Worm (Caenorhabditis elegans) whole organism, L2 larva: ENCODE measurements around the gene irld-64.

ENCODE experiments used
- C34F6.9 ChIP-seq: fragments of 150-350 bp; optimal IDR thresholded peaks from 2 replicates; lab custom pipeline; 2014; ENCODE audit warnings: missing biosample characterization, missing genetic modification characterization
- R02D3.7 ChIP-seq: fragments of 150-350 bp; optimal IDR thresholded peaks from 2 replicates; lab custom pipeline; 2014; ENCODE audit warnings: missing biosample characterization, missing genetic modification characterization
- Y55F3AM.14 ChIP-seq: fragments of 200-800 bp; sonication (Bioruptor generic); optimal IDR thresholded peaks from 2 replicates; lab custom pipeline; 2018; ENCODE audit warnings: mild to moderate bottlenecking, missing genetic modification characterization, missing compliant biosample characterization
- ZK546.5 ChIP-seq: sonication (generic microtip); optimal IDR thresholded peaks from 2 replicates; lab custom pipeline; 2017; ENCODE audit warnings: missing biosample characterization, missing genetic modification characterization
- alr-1 ChIP-seq: fragments of 150-350 bp; optimal IDR thresholded peaks from 2 replicates; lab custom pipeline; 2014; ENCODE audit warnings: missing biosample characterization, missing genetic modification characterization
- aly-2 ChIP-seq: fragments of 150-350 bp; optimal IDR thresholded peaks from 2 replicates; lab custom pipeline; 2014; ENCODE audit warnings: missing biosample characterization, missing genetic modification characterization
- blmp-1 ChIP-seq: sonication (generic microtip); optimal IDR thresholded peaks from 2 replicates; lab custom pipeline; 2017; ENCODE audit warnings: missing genetic modification characterization, mild to moderate bottlenecking, missing compliant biosample characterization, antibody characterized with exemption, moderate library complexity; ENCODE audit not compliant: insufficient read depth
- ceh-16 ChIP-seq: fragments of 150-350 bp; optimal IDR thresholded peaks from 2 replicates; lab custom pipeline; 2014; ENCODE audit warnings: missing biosample characterization, missing genetic modification characterization
- ceh-82 ChIP-seq: fragments of 150-350 bp; optimal IDR thresholded peaks from 2 replicates; lab custom pipeline; 2014; ENCODE audit warnings: missing biosample characterization, missing genetic modification characterization
- crh-2 ChIP-seq: sonication (generic microtip); optimal IDR thresholded peaks from 2 replicates; lab custom pipeline; 2017; ENCODE audit warnings: missing biosample characterization, missing genetic modification characterization
- dmd-4 ChIP-seq: sonication (generic microtip); optimal IDR thresholded peaks from 2 replicates; lab custom pipeline; 2017; ENCODE audit warnings: missing biosample characterization, missing genetic modification characterization
- egl-27 ChIP-seq: sonication (generic microtip); optimal IDR thresholded peaks from 3 replicates; lab custom pipeline; 2017; ENCODE audit warnings: missing biosample characterization, missing genetic modification reagents, missing genetic modification characterization
- elt-1 ChIP-seq: fragments of 150-350 bp; optimal IDR thresholded peaks from 2 replicates; lab custom pipeline; 2014; ENCODE audit warnings: missing biosample characterization, missing genetic modification characterization
- fos-1 ChIP-seq: fragments of 150-350 bp; optimal IDR thresholded peaks from 2 replicates; lab custom pipeline; 2014; ENCODE audit warnings: missing biosample characterization, missing genetic modification characterization
- lin-13 ChIP-seq: fragments of 150-350 bp; optimal IDR thresholded peaks from 2 replicates; lab custom pipeline; 2014; ENCODE audit warnings: missing biosample characterization, missing genetic modification reagents, missing genetic modification characterization
- lin-39 ChIP-seq: fragments of 150-350 bp; optimal IDR thresholded peaks from 2 replicates; lab custom pipeline; 2014; ENCODE audit warnings: missing biosample characterization, missing genetic modification reagents, missing genetic modification characterization
- lsy-2 ChIP-seq, 2 experiments: fragments of 150-350 bp in 1 of 2; sonication (generic microtip) in 1 of 2; optimal IDR thresholded peaks; 2 replicates each; lab custom pipeline; 2014 to 2017; ENCODE audit warnings: missing biosample characterization in 2 of 2, missing genetic modification characterization in 2 of 2
- mbf-1 ChIP-seq: sonication (generic microtip); optimal IDR thresholded peaks from 2 replicates; lab custom pipeline; 2017; ENCODE audit warnings: missing biosample characterization, missing genetic modification characterization
- mdl-1 ChIP-seq, 2 experiments: fragments of 150-350 bp in 1 of 2; sonication (generic microtip) in 1 of 2; optimal IDR thresholded peaks; 2 replicates each; lab custom pipeline; 2017; ENCODE audit warnings: missing biosample characterization in 2 of 2, missing genetic modification characterization in 2 of 2
- nhr-10 ChIP-seq: sonication (generic microtip); optimal IDR thresholded peaks from 2 replicates; lab custom pipeline; 2017; ENCODE audit warnings: missing biosample characterization, missing genetic modification characterization
- nhr-12 ChIP-seq: fragments of 150-350 bp; optimal IDR thresholded peaks from 2 replicates; lab custom pipeline; 2014; ENCODE audit warnings: missing biosample characterization, missing genetic modification characterization
- nhr-129 ChIP-seq: fragments of 150-350 bp; optimal IDR thresholded peaks from 2 replicates; lab custom pipeline; 2014; ENCODE audit warnings: missing biosample characterization, missing genetic modification characterization
- nhr-21 ChIP-seq: fragments of 150-350 bp; optimal IDR thresholded peaks from 2 replicates; lab custom pipeline; 2014; ENCODE audit warnings: missing biosample characterization, missing genetic modification characterization
- nhr-23 ChIP-seq: fragments of 150-350 bp; optimal IDR thresholded peaks from 2 replicates; lab custom pipeline; 2014; ENCODE audit warnings: missing biosample characterization, missing genetic modification reagents, missing genetic modification characterization
- nhr-237 ChIP-seq: fragments of 150-350 bp; optimal IDR thresholded peaks from 2 replicates; lab custom pipeline; 2014; ENCODE audit warnings: missing biosample characterization, missing genetic modification characterization
- nhr-6 ChIP-seq: fragments of 150-350 bp; optimal IDR thresholded peaks from 2 replicates; lab custom pipeline; 2014; ENCODE audit warnings: missing biosample characterization, missing genetic modification characterization
- nhr-77 ChIP-seq: fragments of 150-350 bp; optimal IDR thresholded peaks from 2 replicates; lab custom pipeline; 2014; ENCODE audit warnings: missing biosample characterization, missing genetic modification characterization
- peb-1 ChIP-seq: fragments of 150-350 bp; optimal IDR thresholded peaks from 2 replicates; lab custom pipeline; 2014; ENCODE audit warnings: missing biosample characterization, missing genetic modification characterization
- skn-1 ChIP-seq: sonication (generic microtip); optimal IDR thresholded peaks from 2 replicates; lab custom pipeline; 2017; ENCODE audit warnings: missing biosample characterization, missing genetic modification characterization
- sma-3 ChIP-seq: sonication (generic microtip); optimal IDR thresholded peaks from 2 replicates; lab custom pipeline; 2016; ENCODE audit warnings: missing genetic modification reagents, missing genetic modification characterization, missing compliant biosample characterization
- sma-9 ChIP-seq, 2 experiments: fragments of 150-350 bp in 1 of 2; sonication (generic microtip) in 1 of 2; optimal IDR thresholded peaks; 2 replicates each; lab custom pipeline; 2014 to 2016; ENCODE audit warnings: missing genetic modification characterization in 2 of 2, mild to moderate bottlenecking in 1 of 2, missing biosample characterization in 1 of 2, missing compliant biosample characterization in 1 of 2, missing genetic modification reagents in 1 of 2, moderate library complexity in 1 of 2
- snpc-4 ChIP-seq: fragments of 150-350 bp; optimal IDR thresholded peaks from 2 replicates; lab custom pipeline; 2014; ENCODE audit warnings: missing biosample characterization, missing genetic modification characterization
- unc-55 ChIP-seq: fragments of 150-350 bp; sonication (generic microtip); optimal IDR thresholded peaks from 3 replicates; lab custom pipeline; 2014; ENCODE audit warnings: missing biosample characterization, missing genetic modification reagents, missing genetic modification characterization
- ztf-1 ChIP-seq: fragments of 200-800 bp; sonication (Bioruptor generic); conservative IDR thresholded peaks from 2 replicates; pipeline ENCODE4 v1.3.6; 2022; ENCODE audit warnings: missing genetic modification characterization, missing compliant biosample characterization
- ztf-11 ChIP-seq: sonication (generic microtip); optimal IDR thresholded peaks from 2 replicates; lab custom pipeline; 2017; ENCODE audit warnings: missing biosample characterization, missing genetic modification characterization
- ztf-4 ChIP-seq: fragments of 150-350 bp; optimal IDR thresholded peaks from 2 replicates; lab custom pipeline; 2014; ENCODE audit warnings: missing biosample characterization, missing genetic modification characterization

irld-64 gene

DNA sequence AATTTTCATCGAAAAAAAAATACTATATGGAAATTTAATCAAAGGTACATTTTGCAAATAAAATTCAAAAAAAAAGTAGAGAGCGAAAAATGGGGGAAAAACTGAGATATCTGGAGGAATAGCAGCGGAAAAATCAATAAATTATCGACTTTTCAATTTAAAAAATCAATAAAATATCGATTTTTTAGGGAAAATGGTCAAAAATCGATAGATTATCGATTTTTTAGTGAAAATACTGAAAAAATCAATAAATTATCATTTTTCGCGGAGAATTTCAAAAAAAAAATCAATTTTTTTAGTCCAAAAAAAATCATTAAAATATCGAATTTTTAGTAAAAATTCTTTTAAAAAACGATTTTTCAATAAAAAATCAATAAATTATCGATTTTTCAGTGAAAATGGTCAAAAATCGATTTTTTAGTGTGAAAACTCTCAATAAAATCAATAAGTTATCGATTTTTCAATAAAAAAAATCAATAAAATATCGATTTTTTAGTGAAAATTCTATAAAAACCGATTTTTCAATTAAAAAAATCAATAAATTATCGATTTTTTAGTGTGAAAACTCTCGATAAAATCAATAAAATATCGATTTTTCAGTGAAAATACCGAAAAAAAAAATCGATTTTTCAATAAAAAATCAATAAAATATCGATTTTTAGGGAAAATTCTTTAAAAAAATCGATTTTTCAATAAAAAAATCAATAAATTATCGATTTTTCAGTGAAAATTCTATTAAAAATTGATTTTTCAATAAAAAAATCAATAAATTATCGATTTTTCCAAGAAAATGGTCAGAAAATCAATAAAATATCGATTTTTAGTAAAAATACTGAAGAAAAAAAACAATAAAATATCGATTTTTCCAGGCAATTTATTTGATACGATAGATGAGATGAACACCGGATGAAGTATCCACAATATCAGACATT is 44.6 kb downstream of the irld-64 start:
- no peak for TF ChIP-seq ztf-4 (tag; lab: Kevin White, UChicago)
- TF ChIP-seq mdl-1 (tag; optimal IDR thresholded peaks at IDR 0.05; lab: Kevin White, UChicago), result no peak
- no peak for TF ChIP-seq egl-27 (tag; lab: Kevin White, UChicago)
- no peak for TF ChIP-seq alr-1 (tag; lab: Kevin White, UChicago)
- no peak for TF ChIP-seq nhr-21 (tag; lab: Kevin White, UChicago)
- TF ChIP-seq dmd-4 (tag; lab: Kevin White, UChicago), result no peak
- TF ChIP-seq sma-9 (GFP tag; optimal IDR thresholded peaks at IDR 0.05; lab: Kevin White, UChicago), result no peak
- no peak for TF ChIP-seq sma-9 (tag; optimal IDR thresholded peaks at IDR 0.05; lab: Kevin White, UChicago)

DNA sequence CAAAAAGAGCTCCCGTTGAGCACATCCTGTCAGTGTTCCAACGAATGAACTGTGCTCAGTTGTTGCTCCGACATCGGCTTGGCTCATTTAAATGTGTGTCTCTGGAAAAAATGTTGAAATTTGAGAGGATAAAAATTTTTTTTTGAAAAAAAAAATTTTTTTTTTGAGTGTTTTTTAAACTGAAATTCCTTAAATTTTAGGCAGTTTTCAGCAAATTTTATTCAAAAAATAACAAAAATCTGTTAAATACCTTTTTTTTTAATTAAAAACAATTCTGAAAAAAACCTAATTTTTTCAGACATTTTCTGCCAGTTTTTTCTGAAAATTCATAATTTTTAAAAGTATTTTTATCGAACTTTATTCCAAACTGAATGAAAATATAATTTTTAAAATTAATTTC is 45.6 kb downstream of the irld-64 start, which contains the start of gene pigw-1:
TSS of gene pigw-1 (minus strand) at position 101 of the 400 bp plus-strand sequence.
- TF ChIP-seq sma-3 (GFP tag; lab: Kevin White, UChicago) (no peak), lsy-2 (tag; optimal IDR thresholded peaks at IDR 0.05; lab: Kevin White, UChicago) (no peak), nhr-6 (tag; lab: Kevin White, UChicago) (no peak), R02D3.7 (tag; lab: Kevin White, UChicago) (no peak), nhr-23 (tag; lab: Kevin White, UChicago) (no peak), lin-39 (tag; lab: Kevin White, UChicago) (no peak), Y55F3AM.14 (no peak), crh-2 (tag; lab: Kevin White, UChicago) (no peak), nhr-12 (tag; lab: Kevin White, UChicago) (no peak), fos-1 (tag; lab: Kevin White, UChicago) (no peak), skn-1 (tag; lab: Kevin White, UChicago) (no peak)

DNA sequence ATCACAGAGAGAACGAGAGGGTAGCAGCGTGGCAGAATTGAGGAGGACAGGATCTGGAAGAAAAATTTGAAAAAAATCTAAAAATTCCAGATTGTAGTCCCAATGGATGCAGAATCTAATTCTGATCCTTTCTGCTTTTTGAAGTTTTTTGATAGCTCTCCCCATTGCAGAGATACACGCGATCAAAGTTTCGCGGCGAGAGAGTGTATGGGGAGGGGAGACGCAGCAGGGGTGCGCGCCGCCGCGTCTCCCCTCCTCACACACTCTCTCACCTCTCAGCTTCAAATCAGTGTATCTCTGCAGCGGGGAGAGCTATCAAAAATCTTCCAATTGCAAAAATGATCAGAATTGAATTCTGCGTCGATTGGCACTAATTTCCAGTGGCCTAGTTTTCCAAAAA is 49.3 kb downstream of the irld-64 start:
- no peak for TF ChIP-seq sma-3 (GFP tag; lab: Kevin White, UChicago)
- TF ChIP-seq C34F6.9 (tag; lab: Kevin White, UChicago), result no peak
- no peak for TF ChIP-seq snpc-4
- TF ChIP-seq dmd-4 (tag; lab: Kevin White, UChicago), result no peak
- no peak for TF ChIP-seq ceh-16 (tag; lab: Kevin White, UChicago)
- TF ChIP-seq nhr-237 (tag; lab: Kevin White, UChicago), result no peak
- no peak for TF ChIP-seq crh-2 (tag; lab: Kevin White, UChicago)
- no peak for TF ChIP-seq ztf-11
- no peak for TF ChIP-seq blmp-1 (tag; lab: Kevin White, UChicago)
- no peak for TF ChIP-seq mdl-1 (tag; optimal IDR thresholded peaks at IDR 0.05; lab: Kevin White, UChicago)
- TF ChIP-seq nhr-21 (tag; lab: Kevin White, UChicago), result no peak
- TF ChIP-seq alr-1 (tag; lab: Kevin White, UChicago), result no peak
- no peak for TF ChIP-seq ceh-82 (tag; lab: Kevin White, UChicago)
- no peak for TF ChIP-seq elt-1
- TF ChIP-seq nhr-10 (tag; lab: Kevin White, UChicago), result no peak
- no peak for TF ChIP-seq nhr-23 (tag; lab: Kevin White, UChicago)
- TF ChIP-seq ztf-1, result no peak
- no peak for TF ChIP-seq unc-55 (GFP tag; lab: Kevin White, UChicago)

DNA sequence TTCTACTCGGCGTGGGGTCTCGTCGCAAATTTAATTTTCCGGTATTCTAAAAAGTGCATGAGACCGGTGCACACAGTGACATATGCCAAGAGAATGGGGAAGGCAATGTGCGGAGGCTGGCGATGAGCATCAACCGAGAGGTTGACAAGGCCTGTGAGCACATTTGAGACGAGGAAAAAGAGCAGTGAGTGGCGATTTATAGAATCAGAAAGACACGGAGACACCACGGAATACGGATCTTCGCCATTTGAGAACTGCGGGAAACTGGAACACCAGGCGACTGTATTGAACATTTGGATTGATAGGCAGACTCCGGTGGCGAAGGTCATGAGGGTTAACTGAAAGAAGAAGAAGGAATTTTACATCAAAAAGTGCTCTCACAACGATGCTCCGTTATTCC is 51.5 kb downstream of the irld-64 start:
- TF ChIP-seq mbf-1 (tag; lab: Kevin White, UChicago) (no peak), nhr-237 (tag; lab: Kevin White, UChicago) (no peak), mdl-1 (tag; optimal IDR thresholded peaks at IDR 0.05; lab: Kevin White, UChicago) (no peak), nhr-129 (no peak), sma-9 (GFP tag; optimal IDR thresholded peaks at IDR 0.05; lab: Kevin White, UChicago) (no peak), sma-9 (tag; optimal IDR thresholded peaks at IDR 0.05; lab: Kevin White, UChicago) (no peak), aly-2 (tag; lab: Kevin White, UChicago) (no peak), nhr-10 (tag; lab: Kevin White, UChicago) (no peak), ztf-4 (tag; lab: Kevin White, UChicago) (no peak), ZK546.5 (tag; lab: Kevin White, UChicago) (no peak), ceh-16 (tag; lab: Kevin White, UChicago) (no peak), skn-1 (tag; lab: Kevin White, UChicago) (no peak), peb-1 (no peak), lin-13 (no peak), nhr-77 (no peak), nhr-6 (tag; lab: Kevin White, UChicago) (no peak)
